Worm (Caenorhabditis elegans) whole organism, mixed stage, embryonic: ENCODE data around the gene sdz-7.

Experiments
- ces-1 ChIP-seq: fragments of 150-350 bp; optimal IDR thresholded peaks from 2 replicates; lab custom pipeline; 2014; ENCODE audit warnings: missing biosample characterization, missing genetic modification reagents, missing genetic modification characterization
- cnd-1 ChIP-seq: fragments of 200-800 bp; sonication (Bioruptor generic); optimal IDR thresholded peaks from 2 replicates; lab custom pipeline; 2018; ENCODE audit warnings: mild to moderate bottlenecking, missing genetic modification characterization, missing compliant biosample characterization
- lin-13 ChIP-seq: fragments of 150-350 bp; optimal IDR thresholded peaks from 2 replicates; lab custom pipeline; 2014; ENCODE audit warnings: missing biosample characterization, missing genetic modification characterization
- lin-32 ChIP-seq: fragments of 200-800 bp; sonication (Bioruptor generic); optimal IDR thresholded peaks from 2 replicates; lab custom pipeline; 2018; ENCODE audit warnings: mild to moderate bottlenecking, missing genetic modification characterization, missing compliant biosample characterization
- lsy-2 ChIP-seq: fragments of 150-350 bp; optimal IDR thresholded peaks from 2 replicates; lab custom pipeline; 2014; ENCODE audit warnings: missing biosample characterization, missing genetic modification characterization
- mab-5 ChIP-seq: fragments of 150-350 bp; optimal IDR thresholded peaks from 2 replicates; lab custom pipeline; 2014; ENCODE audit warnings: missing biosample characterization, missing genetic modification characterization
- nhr-12 ChIP-seq: fragments of 150-350 bp; optimal IDR thresholded peaks from 2 replicates; lab custom pipeline; 2014; ENCODE audit warnings: missing biosample characterization, missing genetic modification characterization
- nhr-28 ChIP-seq: fragments of 150-350 bp; optimal IDR thresholded peaks from 2 replicates; lab custom pipeline; 2014; ENCODE audit warnings: missing biosample characterization, missing genetic modification characterization
- nhr-76 ChIP-seq: sonication (generic microtip); optimal IDR thresholded peaks from 2 replicates; lab custom pipeline; 2017; ENCODE audit warnings: missing biosample characterization, missing genetic modification characterization
- pha-4 ChIP-seq: fragments of 150-350 bp; optimal IDR thresholded peaks from 2 replicates; lab custom pipeline; 2018; ENCODE audit warnings: missing biosample characterization, missing genetic modification reagents, missing genetic modification characterization
- unc-62 ChIP-seq: fragments of 150-350 bp; optimal IDR thresholded peaks from 2 replicates; lab custom pipeline; 2014; ENCODE audit warnings: missing biosample characterization, missing genetic modification reagents, missing genetic modification characterization
- zip-8 ChIP-seq: fragments of 150-350 bp; optimal IDR thresholded peaks from 2 replicates; lab custom pipeline; 2014; ENCODE audit warnings: missing biosample characterization, missing genetic modification characterization
- ztf-11 ChIP-seq: fragments of 150-350 bp; optimal IDR thresholded peaks from 2 replicates; lab custom pipeline; 2014; ENCODE audit warnings: missing biosample characterization, missing genetic modification characterization

DNA sequence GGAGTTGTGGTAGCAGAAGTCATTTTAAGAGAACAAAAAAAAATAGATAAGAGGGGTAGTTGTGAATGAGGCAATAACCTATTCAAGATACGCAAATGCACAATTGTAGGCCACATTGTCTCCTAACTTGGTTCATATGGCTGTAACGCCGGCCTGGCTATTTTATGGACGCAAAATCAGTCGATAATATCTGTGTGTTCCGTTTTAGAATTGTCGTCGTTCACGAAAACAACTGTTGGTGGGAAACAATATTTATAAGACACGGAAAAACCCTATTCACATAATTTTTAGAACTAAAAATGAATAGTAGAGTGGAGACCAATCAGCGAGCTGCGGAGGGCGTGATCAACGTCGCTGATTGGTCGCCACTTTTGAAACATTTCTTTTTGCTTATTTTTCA, at the start of gene sdz-7:
- TF ChIP-seq pha-4 (tag; lab: Kevin White, UChicago) (no peak), cnd-1 (no peak), ztf-11 (tag; lab: Kevin White, UChicago) (no peak), nhr-28 (tag; lab: Kevin White, UChicago) (no peak), lsy-2 (tag; lab: Kevin White, UChicago) (no peak), mab-5 (tag; lab: Kevin White, UChicago) (no peak), zip-8 (tag; lab: Kevin White, UChicago) (no peak), lin-32 (GFP tag; lab: Kevin White, UChicago) (no peak), nhr-76 (tag; lab: Kevin White, UChicago) (no peak), nhr-12 (tag; lab: Kevin White, UChicago) (no peak), unc-62 (GFP tag; lab: Kevin White, UChicago) (no peak), lin-13 (tag; lab: Kevin White, UChicago) (no peak), ces-1 (no peak)
